Fruit fly (Drosophila melanogaster): Measurements from ENCODE around the gene Pect.
A peak's percentile ranks its signal among the peaks of the same experiment; 100 is the strongest.

Gene Pect

DNA sequence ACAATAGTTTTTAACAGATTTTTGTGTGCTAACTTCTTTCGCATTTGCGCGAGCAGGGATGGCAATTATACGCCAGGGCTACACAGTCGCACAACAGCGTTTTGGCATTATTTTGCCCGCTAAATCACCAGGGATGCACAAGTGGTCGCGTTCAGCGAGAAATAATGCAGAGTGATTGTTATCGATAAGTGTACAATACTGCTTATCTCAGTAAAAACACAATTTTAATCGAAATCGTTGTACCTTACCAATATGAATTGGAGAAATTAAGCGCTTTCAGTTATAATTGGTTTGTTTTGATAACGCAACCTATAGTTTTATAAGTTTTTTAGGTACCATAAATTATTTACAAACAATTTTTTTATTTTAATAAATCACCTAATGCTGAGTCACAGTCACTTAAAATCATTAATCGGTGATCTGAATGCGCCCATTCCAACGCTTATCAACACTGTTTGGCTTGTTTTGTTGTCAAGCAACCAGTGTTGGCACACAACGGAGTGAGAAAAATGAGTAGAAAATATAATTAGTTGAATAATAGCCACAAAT lies 26.8 kb upstream of the Pect start, which contains the start of the genes Sfmbt and CG5439 (continued):
- TF ChIP-seq CG30403 (GFP tag; optimal IDR thresholded peaks at IDR 0.05) (peak; percentile 91), mirr (GFP tag; optimal IDR thresholded peaks at IDR 0.05) (no peak), CG10366 (GFP tag; IDR thresholded peaks at IDR 0.05) (peak; percentile 39; the same call in 1 of the 2 replicates), shn (GFP tag; optimal IDR thresholded peaks at IDR 0.05) (peak; percentile 83), Vsx1 (GFP tag; optimal IDR thresholded peaks at IDR 0.05) (no peak), ase (GFP tag; IDR thresholded peaks at IDR 0.05) (0 out of 3 replicates have a peak, but pooled peaks have one; percentile 45), CG12071 (GFP tag; optimal IDR thresholded peaks at IDR 0.05) (no peak), Sry-β (GFP tag; optimal IDR thresholded peaks at IDR 0.05) (peak; percentile 80), run (tag; optimal IDR thresholded peaks at IDR 0.05) (no peak), Lim3 (GFP tag; IDR thresholded peaks at IDR 0.05) (no peak), grn (GFP tag; optimal IDR thresholded peaks at IDR 0.05) (no peak), CG8944 (GFP tag; optimal IDR thresholded peaks at IDR 0.05) (peak; percentile 72), amos (GFP tag; IDR thresholded peaks at IDR 0.05; ENCODE audit: partially characterized antibody) (peak; percentile 53), CG9817 (tag; optimal IDR thresholded peaks at IDR 0.05) (peak; percentile 80), ap (GFP tag; IDR thresholded peaks at IDR 0.05) (no peak), CG1792 (GFP tag; optimal IDR thresholded peaks at IDR 0.05) (peak; percentile 31), salm (tag; optimal IDR thresholded peaks at IDR 0.05) (peak; percentile 5), H15 (GFP tag; IDR thresholded peaks at IDR 0.05) (peak; percentile 25; the same call in 1 of the 3 replicates), CG7928 (GFP tag; optimal IDR thresholded peaks at IDR 0.05) (peak; percentile 100), PHDP (tag; optimal IDR thresholded peaks at IDR 0.05) (no peak), CG6854 (GFP tag; optimal IDR thresholded peaks at IDR 0.05) (peak; percentile 16), CG4730 (GFP tag; IDR thresholded peaks at IDR 0.05) (no peak), CG1832 (GFP tag; optimal IDR thresholded peaks at IDR 0.05) (no peak), dan (GFP tag; IDR thresholded peaks at IDR 0.05) (no peak), zen2 (GFP tag; IDR thresholded peaks at IDR 0.05; ENCODE audit: partially characterized antibody) (no peak), CG7357 (GFP tag; IDR thresholded peaks at IDR 0.05) (peak; percentile 56; the same call in 1 of the 3 replicates), hbn (GFP tag; IDR thresholded peaks at IDR 0.05; ENCODE audit: partially characterized antibody) (no peak), Jarid2 (GFP tag; optimal IDR thresholded peaks at IDR 0.05) (no peak), B-H1 (GFP tag; IDR thresholded peaks at IDR 0.05) (peak; percentile 32; the same call in 2 of the 3 replicates), pnt (GFP tag; optimal IDR thresholded peaks at IDR 0.05) (peak; percentile 82), jing (GFP tag; optimal IDR thresholded peaks at IDR 0.05) (no peak), lab (GFP tag; optimal IDR thresholded peaks at IDR 0.05) (no peak), CTCF (GFP tag; optimal IDR thresholded peaks at IDR 0.05) (peak; percentile 10), CG31365 (tag; optimal IDR thresholded peaks at IDR 0.05) (no peak), CG10267 (tag; optimal IDR thresholded peaks at IDR 0.05) (peak; percentile 97), CG16815 (GFP tag; optimal IDR thresholded peaks at IDR 0.05) (peak; percentile 69), sima (GFP tag; optimal IDR thresholded peaks at IDR 0.05) (no peak), CG11093 (GFP tag; IDR thresholded peaks at IDR 0.05) (peak; percentile 43; the same call in 1 of the 3 replicates), Dll (GFP tag; IDR thresholded peaks at IDR 0.05; ENCODE audit: partially characterized antibody) (peak; percentile 64; the same call in 3 of the 4 replicates), CG10431 (GFP tag; optimal IDR thresholded peaks at IDR 0.05) (no peak), HmgZ (tag; optimal IDR thresholded peaks at IDR 0.05) (peak; percentile 84), ro (GFP tag; IDR thresholded peaks at IDR 0.05) (no peak), CG17328 (GFP tag; IDR thresholded peaks at IDR 0.05) (no peak), CG4820 (GFP tag; optimal IDR thresholded peaks at IDR 0.05) (peak; percentile 73), ems (GFP tag; optimal IDR thresholded peaks at IDR 0.05) (peak; percentile 75), Ptx1 (GFP tag; IDR thresholded peaks at IDR 0.05) (peak; percentile 67), Hr78 (GFP tag; optimal IDR thresholded peaks at IDR 0.05) (no peak), exex (tag; optimal IDR thresholded peaks at IDR 0.05) (no peak), Blimp-1 (GFP tag; optimal IDR thresholded peaks at IDR 0.05) (no peak), Eip74EF (GFP tag; optimal IDR thresholded peaks at IDR 0.05) (no peak)

Measured in whole organism, embryonic.